Fruit fly (Drosophila melanogaster): ENCODE measurements around the gene MTA1-like.

Gene MTA1-like

dm6 chr3R:5622406-5622752 is 26.2 kb downstream of the MTA1-like start:
- TF ChIP-seq svp (GFP tag) (peak; percentile 91), Eip75B (GFP tag; optimal IDR thresholded peaks at IDR 0.05) (no peak), Eip78C (GFP tag) (peak; percentile 18)

- TF ChIP-seq Hr38 (GFP tag; optimal IDR thresholded peaks at IDR 0.05) (no peak), Sox15 (GFP tag; optimal IDR thresholded peaks at IDR 0.05) (no peak), fkh (GFP tag; optimal IDR thresholded peaks at IDR 0.05) (no peak), CG3032 (tag; optimal IDR thresholded peaks at IDR 0.05) (no peak), salr (GFP tag; optimal IDR thresholded peaks at IDR 0.05) (no peak), Ets21C (GFP tag; optimal IDR thresholded peaks at IDR 0.05) (no peak), Sox14 (GFP tag; optimal IDR thresholded peaks at IDR 0.05) (peak; percentile 85), Eip78C (GFP tag) (peak; percentile 70), Met (GFP tag; optimal IDR thresholded peaks at IDR 0.05) (no peak), CG10631 (GFP tag; optimal IDR thresholded peaks at IDR 0.05) (no peak), esn (GFP tag; optimal IDR thresholded peaks at IDR 0.05) (no peak), CG11902 (GFP tag; optimal IDR thresholded peaks at IDR 0.05) (no peak), Eip93F (GFP tag; optimal IDR thresholded peaks at IDR 0.05) (no peak), Hr39 (GFP tag; optimal IDR thresholded peaks at IDR 0.05) (no peak), Smox (GFP tag; optimal IDR thresholded peaks at IDR 0.05) (no peak), CG16779 (tag; optimal IDR thresholded peaks at IDR 0.05) (peak; percentile 22), ss (GFP tag; optimal IDR thresholded peaks at IDR 0.05) (peak; percentile 85 to 86), CG6808 (GFP tag; optimal IDR thresholded peaks at IDR 0.05) (peak; percentile 65), vri (GFP tag; optimal IDR thresholded peaks at IDR 0.05) (peak; percentile 72), Blimp-1 (GFP tag; optimal IDR thresholded peaks at IDR 0.05) (no peak), CG6792 (GFP tag; optimal IDR thresholded peaks at IDR 0.05) (no peak), CG9139 (GFP tag; optimal IDR thresholded peaks at IDR 0.05) (peak; percentile 69), fd59A (GFP tag; optimal IDR thresholded peaks at IDR 0.05) (no peak), CG6163 (GFP tag; IDR thresholded peaks at IDR 0.05) (peak; percentile 15; the same call in 1 of the 3 replicates), CG34406 (GFP tag; optimal IDR thresholded peaks at IDR 0.05) (no peak), Sox102F (GFP tag; optimal IDR thresholded peaks at IDR 0.05) (no peak), CG31627 (GFP tag; optimal IDR thresholded peaks at IDR 0.05) (no peak), net (GFP tag; optimal IDR thresholded peaks at IDR 0.05) (peak; percentile 6), CG8319 (GFP tag; optimal IDR thresholded peaks at IDR 0.05) (no peak), spab (GFP tag; optimal IDR thresholded peaks at IDR 0.05) (peak; percentile 55), CG6854 (GFP tag; optimal IDR thresholded peaks at IDR 0.05) (peak; percentile 46), lz (GFP tag; optimal IDR thresholded peaks at IDR 0.05) (no peak), eg (GFP tag; IDR thresholded peaks at IDR 0.05) (no peak), topi (GFP tag; optimal IDR thresholded peaks at IDR 0.05) (no peak), CG15336 (GFP tag; IDR thresholded peaks at IDR 0.05) (peak; percentile 26; the same call in 1 of the 2 replicates), Ets96B (tag; optimal IDR thresholded peaks at IDR 0.05) (no peak), CG10669 (GFP tag; optimal IDR thresholded peaks at IDR 0.05) (peak; percentile 25), CG7368 (GFP tag; optimal IDR thresholded peaks at IDR 0.05) (no peak), Gug (GFP tag; IDR thresholded peaks at IDR 0.05) (no peak), CG1621 (tag; optimal IDR thresholded peaks at IDR 0.05) (peak; percentile 62), CG6276 (GFP tag; optimal IDR thresholded peaks at IDR 0.05) (peak; percentile 67), svp (GFP tag) (no peak), CG8119 (GFP tag; IDR thresholded peaks at IDR 0.05) (0 out of 3 replicates have a peak, but pooled peaks have one; percentile 25), CG3919 (GFP tag; optimal IDR thresholded peaks at IDR 0.05) (peak; percentile 28), Eip75B (GFP tag; optimal IDR thresholded peaks at IDR 0.05) (peak; percentile 19), achi (GFP tag; optimal IDR thresholded peaks at IDR 0.05) (no peak), dsx (GFP tag; optimal IDR thresholded peaks at IDR 0.05; ENCODE audit: poor library complexity, severe bottlenecking) (peak; percentile 70), CG32006 (GFP tag; optimal IDR thresholded peaks at IDR 0.05) (no peak)
Measured at dm6 chr3R:5621714-5622405, 26.7 kb downstream of the MTA1-like start.

All from whole organism, prepupa.